Fruit fly (Drosophila melanogaster) ovary, adult (tissue): ENCODE results near the gene Tasp1.

ENCODE experiments used
- CG17801 ChIP-seq: fragments of 200-800 bp; optimal IDR thresholded peaks from 2 replicates; lab custom pipeline; 2019; ENCODE audit warnings: missing biosample characterization, mild to moderate bottlenecking, missing genetic modification characterization, moderate library complexity; ENCODE audit not compliant: partially characterized antibody

Gene Tasp1

DNA sequence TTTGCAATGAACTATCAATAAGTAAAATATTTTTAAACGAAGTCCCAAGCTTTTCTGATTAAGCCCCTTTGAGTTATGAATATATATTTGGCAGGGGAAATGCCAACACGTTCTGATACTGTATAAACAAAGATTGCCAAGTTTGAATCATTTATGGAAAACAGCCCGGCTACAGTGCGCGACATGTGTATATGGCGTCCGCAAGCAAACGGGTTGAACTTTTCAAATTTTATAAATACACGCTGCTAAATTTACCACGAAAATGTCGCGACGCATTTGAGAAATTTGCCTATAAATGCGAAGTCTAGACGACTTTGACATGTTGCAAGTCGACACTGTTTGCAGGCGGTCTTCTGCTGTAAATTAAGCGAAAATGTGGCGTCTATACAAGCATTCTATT is 39.2 kb downstream of the Tasp1 start:
- no peak for TF ChIP-seq CG17801 (GFP tag; lab: Kevin White, UChicago)

DNA sequence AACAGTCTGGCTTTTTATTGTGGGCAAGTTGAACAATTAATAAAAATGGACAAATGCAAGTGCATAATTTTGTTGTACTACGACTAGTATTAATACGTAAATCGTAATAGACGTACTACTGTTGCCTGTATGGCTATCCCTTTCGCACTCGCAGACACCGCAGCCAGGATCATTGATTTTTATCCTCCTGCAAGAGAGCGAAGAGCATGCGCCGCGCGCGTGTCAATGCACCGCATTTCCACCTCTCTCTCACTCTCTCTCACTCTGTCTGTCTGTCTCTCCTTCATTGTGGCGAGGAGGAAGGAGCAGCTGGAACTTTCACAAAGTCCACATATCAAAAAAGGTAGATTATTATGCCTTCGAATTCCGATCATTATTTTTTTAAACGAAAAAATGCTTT is 40.2 kb downstream of the Tasp1 start:
- TF ChIP-seq CG17801 (GFP tag; lab: Kevin White, UChicago), result no peak

DNA sequence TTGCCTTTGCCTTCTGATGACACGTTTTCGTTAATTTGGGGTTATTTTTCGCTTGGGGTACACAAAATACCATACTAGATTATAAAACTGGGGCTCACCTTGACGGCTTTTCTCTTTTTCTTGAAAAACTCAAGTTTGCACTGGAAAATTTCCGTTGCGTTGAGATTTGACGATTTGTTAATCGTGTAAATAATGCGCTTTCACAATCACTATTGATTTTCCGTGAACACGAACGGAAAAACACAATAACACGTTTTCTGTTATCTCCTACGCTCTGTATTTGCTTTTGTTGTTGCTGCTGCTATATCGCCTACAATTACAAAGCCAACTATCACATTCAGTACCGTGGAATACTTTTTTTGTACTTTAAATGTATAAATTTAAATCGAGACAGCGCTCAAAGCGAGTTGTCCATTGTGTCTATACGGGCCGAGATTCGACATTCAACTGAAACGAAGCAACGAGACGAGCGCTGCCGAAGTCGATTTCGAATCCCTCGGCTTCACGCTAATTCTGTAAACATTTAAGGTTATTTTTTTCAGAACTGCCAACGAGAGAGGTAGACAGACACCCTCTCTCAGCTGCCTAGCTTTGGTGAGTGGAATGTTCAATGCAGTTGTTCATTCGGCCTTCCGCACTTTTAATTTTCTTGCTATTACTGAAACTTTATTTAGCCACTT is 40.8 kb downstream of the Tasp1 start:
- TF ChIP-seq CG17801 (GFP tag; lab: Kevin White, UChicago), result peak; percentile 61

- TF ChIP-seq CG17801 (GFP tag; lab: Kevin White, UChicago), result peak; percentile 97
Observed at dm6 chr3L:16045831-16046336, 41.4 kb downstream of the Tasp1 start.

DNA sequence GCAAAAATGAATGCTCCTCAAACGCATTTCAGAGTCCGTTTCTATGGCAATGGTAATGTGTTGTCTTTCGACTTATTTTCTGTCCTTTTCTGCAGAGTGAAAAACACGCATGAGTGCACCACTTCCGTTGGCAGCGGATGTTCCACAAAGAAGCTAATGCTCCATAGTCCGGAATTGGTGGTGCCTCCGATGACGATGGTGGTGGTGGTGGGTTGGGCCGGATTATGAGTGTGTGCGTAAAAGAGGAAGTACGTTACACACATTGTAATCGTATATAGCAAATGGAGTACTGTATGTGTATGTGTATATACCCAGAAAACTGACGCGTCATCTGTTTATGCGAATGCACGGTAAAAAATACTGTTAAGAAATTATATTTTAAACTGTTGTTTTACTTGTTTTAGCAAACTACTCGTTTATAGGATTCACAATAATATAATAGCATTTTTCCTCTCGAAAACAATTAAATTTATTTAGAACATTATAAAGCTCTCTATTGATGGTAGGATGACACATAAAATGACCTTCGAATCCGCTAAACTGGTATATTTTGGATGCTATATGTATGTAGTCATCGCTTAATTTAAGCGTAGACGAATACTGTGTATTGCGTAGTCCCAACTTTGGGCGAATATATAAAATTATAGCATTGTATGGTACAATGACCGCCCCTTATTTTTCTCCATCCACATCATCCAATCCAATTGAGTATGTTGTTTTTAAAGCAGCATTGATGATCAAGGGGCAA is 42.1 kb downstream of the Tasp1 start:
- TF ChIP-seq CG17801 (GFP tag; lab: Kevin White, UChicago), result no peak

dm6 chr3L:16043782-16044352 is 43.5 kb downstream of the Tasp1 start:
- TF ChIP-seq CG17801 (GFP tag; lab: Kevin White, UChicago), result no peak

dm6 chr3L:16043045-16043781 is 44.1 kb downstream of the Tasp1 start:
- TF ChIP-seq CG17801 (GFP tag; lab: Kevin White, UChicago), result peak; percentile 20

- TF ChIP-seq CG17801 (GFP tag; lab: Kevin White, UChicago), result no peak
Observed at dm6 chr3L:16042640-16043039, 44.7 kb downstream of the Tasp1 start.

dm6 chr3L:16042080-16042344 is 45.3 kb downstream of the Tasp1 start:
- no peak for TF ChIP-seq CG17801 (GFP tag; lab: Kevin White, UChicago)

- TF ChIP-seq CG17801 (GFP tag; lab: Kevin White, UChicago), result no peak
Observed at dm6 chr3L:16041260-16042079, 45.9 kb downstream of the Tasp1 start.

dm6 chr3L:16040389-16040788 is 46.9 kb downstream of the Tasp1 start:
- no peak for TF ChIP-seq CG17801 (GFP tag; lab: Kevin White, UChicago)

DNA sequence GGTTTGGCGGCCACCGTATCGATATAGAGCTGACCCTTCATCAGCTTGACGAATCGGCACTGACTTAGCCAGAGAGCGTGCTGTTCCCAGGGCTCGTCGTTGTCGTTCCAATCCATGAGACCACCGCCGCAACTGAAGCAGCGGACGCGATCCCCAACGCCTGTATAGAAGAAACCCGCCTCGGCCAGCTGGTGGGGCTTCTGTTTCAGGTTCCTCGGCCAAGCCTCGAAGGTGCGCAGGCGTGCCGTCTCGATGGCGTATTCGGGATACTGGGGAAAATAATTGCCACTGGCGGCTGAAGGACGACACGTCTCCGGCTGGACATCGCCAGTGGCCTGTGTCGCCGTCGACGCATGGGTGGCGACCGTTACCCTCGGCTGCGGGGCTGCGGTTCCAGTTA is 48.3 kb downstream of the Tasp1 start:
- no peak for TF ChIP-seq CG17801 (GFP tag; lab: Kevin White, UChicago)

DNA sequence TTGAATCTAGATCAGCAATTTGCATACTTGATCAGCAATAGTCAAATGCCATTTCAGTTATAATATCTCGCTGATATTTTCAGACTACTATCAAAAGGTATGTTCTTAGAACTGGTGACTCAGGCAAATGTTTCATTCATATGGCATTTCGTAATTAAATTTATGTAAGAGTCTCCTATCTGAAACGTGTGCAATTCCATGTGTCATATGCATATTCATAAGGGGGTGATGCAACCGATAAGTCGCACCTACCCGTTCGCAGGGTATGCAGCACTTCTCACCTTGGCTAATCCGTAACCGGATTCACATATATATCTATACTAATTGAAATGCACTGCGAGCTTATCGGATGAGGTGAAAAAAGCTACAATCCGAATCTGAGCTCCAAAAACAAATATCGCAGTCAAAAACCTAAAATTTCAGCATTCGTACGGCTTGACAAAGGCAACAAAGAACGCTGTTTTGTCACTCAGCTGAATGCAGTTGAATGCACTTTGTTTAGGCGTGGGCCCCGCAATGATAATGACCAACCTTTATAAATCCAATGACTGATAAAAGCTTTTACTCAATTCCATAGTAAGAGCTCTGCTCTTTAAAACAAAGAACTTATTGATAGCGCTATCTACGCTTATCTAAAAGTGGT is 49.5 kb downstream of the Tasp1 start:
- TF ChIP-seq CG17801 (GFP tag; lab: Kevin White, UChicago), result peak; percentile 18

DNA sequence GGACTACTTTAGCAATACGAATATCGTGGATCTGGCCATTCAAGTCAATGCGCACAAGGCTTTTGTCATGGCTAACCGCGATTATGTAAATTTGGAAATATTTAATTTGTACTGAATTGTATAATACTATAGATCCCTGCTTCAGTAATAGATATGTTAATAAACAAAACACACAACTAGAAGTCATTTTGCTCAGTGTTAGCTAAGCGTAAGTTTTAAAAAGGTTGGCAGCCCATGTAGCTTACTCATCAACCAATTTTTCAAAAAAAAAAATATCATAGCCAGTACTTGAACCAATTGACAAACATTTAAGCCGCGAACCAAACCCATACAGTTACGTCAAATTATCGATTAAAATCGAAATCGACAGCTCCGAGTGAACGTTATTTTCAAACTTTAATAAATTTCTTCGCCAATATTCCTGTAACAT is 50.3 kb downstream of the Tasp1 start:
- peak; percentile 55 for TF ChIP-seq CG17801 (GFP tag; lab: Kevin White, UChicago)
